Worm (Caenorhabditis elegans): ENCODE measurements around the gene R12B2.8.

Gene R12B2.8

DNA sequence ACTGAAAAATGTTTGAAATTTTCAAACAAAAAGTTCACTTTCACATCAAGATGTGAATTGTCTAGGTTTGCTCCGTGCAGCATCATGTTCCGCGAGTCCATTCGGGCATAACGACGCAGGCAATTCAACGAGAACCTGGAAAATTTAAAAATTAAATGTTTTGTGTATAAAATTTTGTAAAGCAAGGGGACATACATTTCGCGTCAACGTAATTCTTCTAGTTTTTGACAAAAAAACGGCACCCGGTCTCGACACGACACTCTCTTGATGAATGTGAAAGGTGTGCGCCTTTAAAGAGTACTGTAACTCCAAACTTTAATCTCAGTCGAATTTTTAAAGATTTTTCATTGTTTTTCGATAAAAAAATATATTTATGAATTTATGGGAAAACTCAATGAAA is 10.3 kb downstream of the R12B2.8 start, which contains the start of gene R12B2.6:
Gene R12B2.6, minus strand, starts transcription at position 101 of the 400 bp plus-strand sequence.
- TF ChIP-seq lsl-1 (GFP tag; optimal IDR thresholded peaks at IDR 0.05) (peak; percentile 52), hrde-1 (tag; optimal IDR thresholded peaks at IDR 0.05; ENCODE audit: borderline replicate concordance) (no peak)

- TF ChIP-seq F37B4.10 (GFP tag; IDR thresholded peaks at IDR 0.05) = no peak
- no peak for TF ChIP-seq F55B11.4 (tag; optimal IDR thresholded peaks at IDR 0.05; ENCODE audit: borderline replicate concordance, insufficient read depth)
- peak; percentile 42; the same call in 1 of the 2 replicates for TF ChIP-seq madf-6 (GFP tag; IDR thresholded peaks at IDR 0.05)
- TF ChIP-seq efl-1 (GFP tag; optimal IDR thresholded peaks at IDR 0.05) = peak; percentile 50
- TF ChIP-seq atf-7 (tag; optimal IDR thresholded peaks at IDR 0.05) = no peak
- TF ChIP-seq madf-8 (GFP tag; conservative IDR thresholded peaks at IDR 0.05) = peak; percentile 22; the same call in 1 of the 2 replicates
- TF ChIP-seq F22D6.2 (tag; optimal IDR thresholded peaks at IDR 0.05) = no peak
These were observed 10.9 kb downstream of the R12B2.8 start for ce11 chrIII:5834663-5835062.

DNA sequence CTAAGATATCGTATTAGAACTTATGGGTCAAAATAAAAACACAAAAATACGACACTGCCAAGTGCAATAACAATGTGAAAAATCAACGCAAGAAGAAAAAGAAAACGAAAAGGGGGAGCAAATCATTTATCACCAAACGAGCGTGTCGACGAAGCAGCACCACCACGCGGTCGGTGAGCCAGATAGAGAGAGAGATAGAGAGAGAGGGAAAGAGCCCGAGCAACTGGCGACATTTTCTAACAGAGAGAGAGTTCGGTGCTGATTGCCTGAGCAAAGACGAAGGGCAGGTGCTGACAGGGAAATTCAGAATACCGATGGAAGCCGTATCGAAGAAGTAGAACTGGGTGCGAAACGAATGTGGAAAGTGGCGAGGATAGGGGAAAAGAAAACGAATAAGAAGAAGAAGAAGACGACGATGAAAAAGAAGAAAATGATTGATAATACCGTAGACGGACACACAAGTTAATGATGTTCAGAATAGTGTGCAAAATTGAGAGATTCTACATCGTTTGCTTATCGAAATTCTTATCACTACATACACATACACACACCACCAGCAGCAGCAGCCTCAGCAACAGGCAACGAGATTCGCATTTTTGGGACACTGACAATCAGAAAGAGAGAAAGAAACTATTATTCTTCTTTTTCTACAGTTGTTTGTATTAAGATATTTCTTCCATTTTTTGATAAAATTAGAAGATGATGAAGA is 11.6 kb downstream of the R12B2.8 start:
- no peak for TF ChIP-seq cebp-1 (GFP tag; IDR thresholded peaks at IDR 0.05)
- TF ChIP-seq cebp-1 (tag; optimal IDR thresholded peaks at IDR 0.05) = peak; percentile 24
- peak; percentile 36 for TF ChIP-seq ZK185.1 (tag; optimal IDR thresholded peaks at IDR 0.05; ENCODE audit: poor library complexity, severe bottlenecking)
- peak; percentile 69 for TF ChIP-seq zfh-2 (GFP tag; conservative IDR thresholded peaks at IDR 0.05)
- peak; percentile 35 for TF ChIP-seq ztf-26 (tag; optimal IDR thresholded peaks at IDR 0.05)
- TF ChIP-seq fkh-3 (tag; optimal IDR thresholded peaks at IDR 0.05) = no peak
- peak; percentile 87 for TF ChIP-seq nhr-80 (tag; optimal IDR thresholded peaks at IDR 0.05)
- TF ChIP-seq snpc-4 (GFP tag; optimal IDR thresholded peaks at IDR 0.05) = no peak
- TF ChIP-seq snpc-4 (tag; optimal IDR thresholded peaks at IDR 0.05) = no peak
- TF ChIP-seq lin-54 (GFP tag; optimal IDR thresholded peaks at IDR 0.05) = peak; percentile 8
- 0 out of 2 replicates have a peak, but pooled peaks have one; percentile 17 for TF ChIP-seq dox-1 (GFP tag; IDR thresholded peaks at IDR 0.05)

ce11 chrIII:5836261-5836660 is 12.5 kb downstream of the R12B2.8 start:
- TF ChIP-seq let-526 (GFP tag; IDR thresholded peaks at IDR 0.05) (0 out of 2 replicates have a peak, but pooled peaks have one; percentile 6), hmg-1.2 (GFP tag; IDR thresholded peaks at IDR 0.05) (peak; percentile 28; the same call in 1 of the 2 replicates), F37B4.10 (GFP tag; IDR thresholded peaks at IDR 0.05) (0 out of 2 replicates have a peak, but pooled peaks have one; percentile 28), mcd-1 (GFP tag; IDR thresholded peaks at IDR 0.05) (no peak)

DNA sequence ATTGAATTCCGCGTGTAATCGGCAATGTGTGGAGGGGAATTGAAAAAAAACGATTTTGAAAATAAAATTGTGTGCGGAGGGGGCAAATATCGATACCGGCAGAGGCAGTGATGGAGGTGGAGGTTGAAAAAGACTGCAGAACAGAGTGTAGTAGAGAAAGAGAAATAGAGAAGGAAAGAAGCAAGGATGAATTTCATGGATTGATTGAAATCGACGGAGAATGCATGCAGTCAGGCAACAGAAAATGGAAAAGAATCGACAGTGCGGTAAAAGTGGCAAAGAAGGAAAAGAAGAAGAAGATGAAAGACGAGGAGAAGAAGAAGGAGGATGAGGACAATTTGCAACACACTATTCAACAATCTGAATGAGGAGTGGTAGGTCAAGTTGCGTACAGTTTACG is 13.1 kb downstream of the R12B2.8 start, which contains the start of gene W04D12.1:
Gene W04D12.1, plus strand, starts transcription at position 111 of the 400 bp plus-strand sequence.
- TF ChIP-seq hmg-1.2 (GFP tag; IDR thresholded peaks at IDR 0.05) = peak; percentile 58; the same call in 1 of the 2 replicates
- no peak for TF ChIP-seq lin-26 (GFP tag; IDR thresholded peaks at IDR 0.05)
- TF ChIP-seq akir-1 (GFP tag; optimal IDR thresholded peaks at IDR 0.05) = no peak
- no peak for TF ChIP-seq Y79H2A.3 (GFP tag; conservative IDR thresholded peaks at IDR 0.05)

DNA sequence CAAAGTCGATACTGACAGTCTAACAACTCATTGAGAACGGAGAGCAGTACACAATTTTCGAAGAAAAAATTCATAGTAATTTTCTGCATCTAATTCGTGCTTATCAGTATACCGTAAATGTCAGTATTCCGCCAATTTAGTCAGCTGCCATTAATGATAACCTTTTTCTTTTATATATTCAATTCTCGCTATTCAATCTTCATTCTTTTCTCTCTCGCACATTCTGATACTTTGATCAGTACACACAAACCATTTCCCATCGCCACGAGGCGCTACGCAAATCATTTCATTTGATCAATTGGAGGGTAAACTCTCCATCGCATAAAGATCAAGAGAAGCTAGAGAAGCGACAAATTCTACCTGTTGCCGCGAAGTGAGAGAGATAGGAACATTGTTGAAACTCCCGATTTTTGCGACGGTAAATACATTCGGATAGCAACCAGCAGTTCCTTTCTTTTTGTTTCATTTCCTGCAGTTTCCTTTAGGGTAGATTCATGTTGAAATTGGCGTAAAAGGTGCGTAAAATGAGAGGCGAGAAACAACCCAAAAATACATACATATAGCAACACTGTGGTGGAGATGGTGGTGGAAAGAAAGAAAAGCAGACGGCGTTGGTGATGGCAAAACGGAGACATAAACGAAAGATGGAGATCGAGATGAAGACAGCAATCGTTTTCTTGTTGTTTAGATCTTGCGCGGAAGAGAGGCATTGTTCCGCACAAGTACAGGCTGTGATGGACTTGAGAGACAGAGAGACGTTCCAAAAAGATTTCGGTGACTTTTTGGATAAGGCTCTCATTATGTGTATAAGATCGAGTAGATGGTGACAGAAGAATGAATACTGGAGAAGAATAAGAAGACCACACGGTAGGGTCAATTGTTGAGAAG is 14.7 kb downstream of the R12B2.8 start:
- peak; percentile 3 for TF ChIP-seq attf-5 (GFP tag; optimal IDR thresholded peaks at IDR 0.05)
- TF ChIP-seq pha-4 (tag; optimal IDR thresholded peaks at IDR 0.05) = peak; percentile 66
- no peak for TF ChIP-seq madf-8 (GFP tag; conservative IDR thresholded peaks at IDR 0.05)
- TF ChIP-seq nhr-90 (tag; optimal IDR thresholded peaks at IDR 0.05) = peak; percentile 19
- no peak for TF ChIP-seq ceh-40 (GFP tag; IDR thresholded peaks at IDR 0.05)
- no peak for TF ChIP-seq B0336.3 (GFP tag; IDR thresholded peaks at IDR 0.05)
- peak in 1 of 2 experiments; percentile 64 for TF ChIP-seq let-607 (tag; optimal IDR thresholded peaks at IDR 0.05)
- no peak for TF ChIP-seq snpc-4 (GFP tag; optimal IDR thresholded peaks at IDR 0.05)
- peak in 1 of 4 experiments; percentile 33 for TF ChIP-seq snpc-4 (tag; optimal IDR thresholded peaks at IDR 0.05)
- TF ChIP-seq nfyb-1 (GFP tag; IDR thresholded peaks at IDR 0.05) = peak; percentile 60; the same call in 1 of the 2 replicates
- peak; percentile 41 for TF ChIP-seq madf-10 (tag; optimal IDR thresholded peaks at IDR 0.05)
- TF ChIP-seq T07F8.4 (tag; optimal IDR thresholded peaks at IDR 0.05) = no peak
- peak; percentile 77 for TF ChIP-seq ama-1 (optimal IDR thresholded peaks at IDR 0.05)
- TF ChIP-seq ama-1 (GFP tag; optimal IDR thresholded peaks at IDR 0.05) = no peak
- TF ChIP-seq nhr-80 (tag; optimal IDR thresholded peaks at IDR 0.05) = peak; percentile 97

Data from whole organism, young adult.